Worm (Caenorhabditis elegans) whole organism, L4 larva: Measurements from ENCODE around the gene ZC190.4.

Source experiments
- F49E8.2 ChIP-seq: sonication (generic microtip); optimal IDR thresholded peaks from 2 replicates; lab custom pipeline; 2016; ENCODE audit warnings: missing compliant biosample characterization, mild to moderate bottlenecking, missing genetic modification characterization, borderline replicate concordance
- R02D3.7 ChIP-seq: fragments of 150-350 bp; sonication (generic microtip); optimal IDR thresholded peaks from 3 replicates; lab custom pipeline; 2014; ENCODE audit warnings: missing biosample characterization, missing genetic modification characterization
- T20F7.1 ChIP-seq: fragments of 200-800 bp; sonication (Bioruptor generic); optimal IDR thresholded peaks from 2 replicates; lab custom pipeline; 2018; ENCODE audit warnings: mild to moderate bottlenecking, missing genetic modification characterization, missing compliant biosample characterization
- T26A8.4 ChIP-seq: fragments of 200-800 bp; sonication (Bioruptor generic); IDR thresholded peaks from 2 replicates; pipeline ENCODE4 v1.3.6; 2022; ENCODE audit warnings: missing genetic modification characterization, missing compliant biosample characterization
- Y105C5A.15 ChIP-seq: fragments of 200-800 bp; sonication (Bioruptor generic); IDR thresholded peaks from 2 replicates; pipeline ENCODE4 v1.3.6; 2022; ENCODE audit warnings: missing genetic modification characterization, missing compliant biosample characterization
- Y75B8A.6 ChIP-seq: fragments of 200-800 bp; sonication (Bioruptor generic); IDR thresholded peaks from 2 replicates; pipeline ENCODE4 v1.3.6; 2022; ENCODE audit warnings: missing genetic modification reagents, missing genetic modification characterization, missing compliant biosample characterization
- aha-1 ChIP-seq: fragments of 150-350 bp; peaks from one replicate; lab custom pipeline; 2014; ENCODE audit warnings: missing biosample characterization, missing genetic modification characterization
- attf-4 ChIP-seq: sonication (generic microtip); optimal IDR thresholded peaks from 3 replicates; lab custom pipeline; 2017; ENCODE audit warnings: missing biosample characterization, missing genetic modification characterization
- ceh-32 ChIP-seq: sonication (generic microtip); optimal IDR thresholded peaks from 2 replicates; lab custom pipeline; 2016; ENCODE audit warnings: mild to moderate bottlenecking, missing genetic modification characterization, missing compliant biosample characterization; ENCODE audit not compliant: poor library complexity
- ceh-44 ChIP-seq: fragments of 200-800 bp; sonication (Bioruptor generic); IDR thresholded peaks from 2 replicates; pipeline ENCODE4 v1.3.6; 2022; ENCODE audit warnings: missing genetic modification reagents, missing genetic modification characterization, missing compliant biosample characterization
- ceh-62 ChIP-seq: sonication (generic microtip); optimal IDR thresholded peaks from 2 replicates; lab custom pipeline; 2017; ENCODE audit warnings: missing biosample characterization, missing genetic modification characterization
- ces-1 ChIP-seq: fragments of 150-350 bp; sonication (generic microtip); optimal IDR thresholded peaks from 4 replicates; lab custom pipeline; 2014; ENCODE audit warnings: missing biosample characterization, missing genetic modification reagents, missing genetic modification characterization
- daf-12 ChIP-seq: fragments of 150-350 bp; optimal IDR thresholded peaks from 2 replicates; lab custom pipeline; 2014; ENCODE audit warnings: missing biosample characterization, missing genetic modification reagents, missing genetic modification characterization
- daf-16 ChIP-seq, 3 experiments: sonication (generic microtip); optimal IDR thresholded peaks; 2 replicates each; lab custom pipeline; 2016 to 2017; ENCODE audit warnings: missing genetic modification characterization in 3 of 3, missing genetic modification reagents in 3 of 3, mild to moderate bottlenecking in 2 of 3, missing compliant biosample characterization in 2 of 3, missing biosample characterization in 1 of 3, moderate library complexity in 1 of 3
- daf-8 ChIP-seq: fragments of 200-800 bp; sonication (Bioruptor generic); IDR thresholded peaks from 2 replicates; pipeline ENCODE4 v1.3.6; 2022; ENCODE audit warnings: missing genetic modification characterization, missing compliant biosample characterization
- dmd-6 ChIP-seq: fragments of 200-800 bp; sonication (Bioruptor generic); IDR thresholded peaks from 2 replicates; pipeline ENCODE4 v1.3.6; 2022; ENCODE audit warnings: missing genetic modification reagents, missing genetic modification characterization, missing compliant biosample characterization
- dmd-9 ChIP-seq: fragments of 200-800 bp; sonication (Bioruptor generic); IDR thresholded peaks from 2 replicates; pipeline ENCODE4 v1.3.6; 2022; ENCODE audit warnings: missing genetic modification reagents, missing genetic modification characterization, missing compliant biosample characterization
- dpl-1 ChIP-seq: fragments of 150-350 bp; optimal IDR thresholded peaks from 2 replicates; lab custom pipeline; 2014; ENCODE audit warnings: missing biosample characterization, missing genetic modification reagents, missing genetic modification characterization
- duxl-1 ChIP-seq: sonication (generic microtip); optimal IDR thresholded peaks from 2 replicates; lab custom pipeline; 2016; ENCODE audit warnings: mild to moderate bottlenecking, missing genetic modification characterization, moderate library complexity, missing compliant biosample characterization; ENCODE audit not compliant: poor library complexity
- egl-27 ChIP-seq: sonication (generic microtip); optimal IDR thresholded peaks from 3 replicates; lab custom pipeline; 2017; ENCODE audit warnings: missing biosample characterization, missing genetic modification reagents, missing genetic modification characterization
- egl-43 ChIP-seq: fragments of 200-800 bp; sonication (Bioruptor generic); IDR thresholded peaks from 2 replicates; pipeline ENCODE4 v1.3.6; 2022; ENCODE audit warnings: missing genetic modification reagents, missing genetic modification characterization, missing compliant biosample characterization
- fkh-10 ChIP-seq: fragments of 150-350 bp; optimal IDR thresholded peaks from 2 replicates; lab custom pipeline; 2014; ENCODE audit warnings: missing biosample characterization, missing genetic modification reagents, missing genetic modification characterization
- gei-8 ChIP-seq: fragments of 200-800 bp; sonication (Bioruptor generic); optimal IDR thresholded peaks from 2 replicates; lab custom pipeline; 2018; ENCODE audit warnings: mild to moderate bottlenecking, missing genetic modification characterization, missing compliant biosample characterization
- hif-1 ChIP-seq, 2 experiments: sonication (generic microtip); optimal IDR thresholded peaks; 2 replicates each; lab custom pipeline; 2016 to 2017; ENCODE audit warnings: missing compliant biosample characterization in 2 of 2, missing genetic modification characterization in 2 of 2, missing genetic modification reagents in 2 of 2, missing genotype in 2 of 2, mild to moderate bottlenecking in 1 of 2
- hlh-11 ChIP-seq: fragments of 200-800 bp; sonication (Bioruptor generic); optimal IDR thresholded peaks from 2 replicates; lab custom pipeline; 2018; ENCODE audit warnings: mild to moderate bottlenecking, missing genetic modification characterization, missing compliant biosample characterization
- hlh-30 ChIP-seq: sonication (generic microtip); optimal IDR thresholded peaks from 2 replicates; lab custom pipeline; 2017; ENCODE audit warnings: antibody characterized with exemption, mild to moderate bottlenecking, missing genetic modification characterization, missing compliant biosample characterization; ENCODE audit not compliant: insufficient read depth
- hmg-1.1 ChIP-seq: fragments of 200-800 bp; sonication (Bioruptor generic); IDR thresholded peaks from 2 replicates; pipeline ENCODE4 v1.3.6; 2022; ENCODE audit warnings: missing genetic modification reagents, missing genetic modification characterization, missing compliant biosample characterization
- lin-1 ChIP-seq: fragments of 200-800 bp; sonication (Bioruptor generic); IDR thresholded peaks from 2 replicates; pipeline ENCODE4 v1.3.6; 2022; ENCODE audit warnings: missing genetic modification reagents, missing genetic modification characterization, missing compliant biosample characterization
- lin-15B ChIP-seq: fragments of 150-350 bp; sonication (generic microtip); optimal IDR thresholded peaks from 3 replicates; lab custom pipeline; 2014; ENCODE audit warnings: missing biosample characterization, missing genetic modification characterization
- lin-39 ChIP-seq: fragments of 150-350 bp; optimal IDR thresholded peaks from 2 replicates; lab custom pipeline; 2014; ENCODE audit warnings: missing biosample characterization, missing genetic modification reagents, missing genetic modification characterization
- lsy-2 ChIP-seq, 2 experiments: fragments of 150-350 bp in 1 of 2; sonication (generic microtip) in 1 of 2; optimal IDR thresholded peaks; 2 replicates each; lab custom pipeline; 2014 to 2017; ENCODE audit warnings: missing biosample characterization in 2 of 2, missing genetic modification characterization in 2 of 2
- mdl-1 ChIP-seq, 2 experiments: fragments of 150-350 bp in 1 of 2; sonication (generic microtip) in 1 of 2; optimal IDR thresholded peaks; 2 replicates each; lab custom pipeline; 2014 to 2017; ENCODE audit warnings: missing biosample characterization in 2 of 2, missing genetic modification characterization in 2 of 2
- mxl-2 ChIP-seq: fragments of 200-800 bp; sonication (Bioruptor generic); conservative IDR thresholded peaks from 2 replicates; pipeline ENCODE4 v1.3.6; 2022; ENCODE audit warnings: missing genetic modification reagents, missing genetic modification characterization, missing compliant biosample characterization
- mxl-3 ChIP-seq: fragments of 200-800 bp; sonication (Bioruptor generic); optimal IDR thresholded peaks from 2 replicates; lab custom pipeline; 2018; ENCODE audit warnings: mild to moderate bottlenecking, missing genetic modification characterization, missing compliant biosample characterization
- nhr-10 ChIP-seq: fragments of 150-350 bp; optimal IDR thresholded peaks from 2 replicates; lab custom pipeline; 2014; ENCODE audit warnings: missing biosample characterization, missing genetic modification characterization
- nhr-102 ChIP-seq: sonication (generic microtip); optimal IDR thresholded peaks from 2 replicates; lab custom pipeline; 2016; ENCODE audit warnings: mild to moderate bottlenecking, missing genetic modification characterization, moderate library complexity, missing compliant biosample characterization
- nhr-111 ChIP-seq: fragments of 200-800 bp; sonication (Bioruptor generic); optimal IDR thresholded peaks from 2 replicates; lab custom pipeline; 2018; ENCODE audit warnings: mild to moderate bottlenecking, missing genetic modification characterization, missing compliant biosample characterization
- nhr-28 ChIP-seq: fragments of 150-350 bp; optimal IDR thresholded peaks from 2 replicates; lab custom pipeline; 2014; ENCODE audit warnings: missing biosample characterization, missing genetic modification characterization
- nhr-41 ChIP-seq: fragments of 200-800 bp; sonication (Bioruptor generic); IDR thresholded peaks from 2 replicates; pipeline ENCODE4 v1.3.6; 2022; ENCODE audit warnings: missing genetic modification reagents, missing genetic modification characterization, missing compliant biosample characterization
- nhr-42 ChIP-seq: fragments of 200-800 bp; sonication (Bioruptor generic); IDR thresholded peaks from 2 replicates; pipeline ENCODE4 v1.3.6; 2022; ENCODE audit warnings: missing genetic modification characterization, missing compliant biosample characterization
- nhr-6 ChIP-seq: fragments of 150-350 bp; optimal IDR thresholded peaks from 2 replicates; lab custom pipeline; 2014; ENCODE audit warnings: missing biosample characterization, missing genetic modification characterization
- nhr-76 ChIP-seq: fragments of 150-350 bp; optimal IDR thresholded peaks from 2 replicates; lab custom pipeline; 2014; ENCODE audit warnings: missing biosample characterization, missing genetic modification characterization
- nhr-77 ChIP-seq: fragments of 150-350 bp; optimal IDR thresholded peaks from 2 replicates; lab custom pipeline; 2014; ENCODE audit warnings: missing biosample characterization, missing genetic modification characterization
- php-3 ChIP-seq: fragments of 200-800 bp; sonication (Bioruptor generic); IDR thresholded peaks from 2 replicates; pipeline ENCODE4 v1.3.6; 2022; ENCODE audit warnings: missing genetic modification reagents, missing genetic modification characterization, missing compliant biosample characterization
- rbr-2 ChIP-seq: sonication (generic microtip); optimal IDR thresholded peaks from 2 replicates; lab custom pipeline; 2016; ENCODE audit warnings: missing genotype, missing genetic modification characterization, missing compliant biosample characterization
- sdz-12 ChIP-seq: fragments of 200-800 bp; sonication (Bioruptor generic); optimal IDR thresholded peaks from 2 replicates; lab custom pipeline; 2018; ENCODE audit warnings: mild to moderate bottlenecking, missing genetic modification characterization, missing compliant biosample characterization
- set-16 ChIP-seq: fragments of 200-800 bp; sonication (Bioruptor generic); IDR thresholded peaks from 2 replicates; pipeline ENCODE4 v1.3.6; 2022; ENCODE audit warnings: missing genetic modification reagents, missing genetic modification characterization, missing compliant biosample characterization
- spr-1 ChIP-seq: sonication (generic microtip); optimal IDR thresholded peaks from 2 replicates; lab custom pipeline; 2016; ENCODE audit warnings: mild to moderate bottlenecking, missing genetic modification characterization, missing compliant biosample characterization
- unc-39 ChIP-seq: sonication (generic microtip); optimal IDR thresholded peaks from 2 replicates; lab custom pipeline; 2017; ENCODE audit warnings: missing biosample characterization, missing genetic modification characterization
- zag-1 ChIP-seq: fragments of 150-350 bp; optimal IDR thresholded peaks from 2 replicates; lab custom pipeline; 2014; ENCODE audit warnings: missing biosample characterization, missing genetic modification characterization
- ztf-11 ChIP-seq: fragments of 150-350 bp; optimal IDR thresholded peaks from 2 replicates; lab custom pipeline; 2014; ENCODE audit warnings: missing biosample characterization, missing genetic modification characterization
- ztf-7 ChIP-seq: fragments of 150-350 bp; optimal IDR thresholded peaks from 2 replicates; lab custom pipeline; 2014; ENCODE audit warnings: missing biosample characterization, missing genetic modification characterization

The ZC190.4 gene

DNA sequence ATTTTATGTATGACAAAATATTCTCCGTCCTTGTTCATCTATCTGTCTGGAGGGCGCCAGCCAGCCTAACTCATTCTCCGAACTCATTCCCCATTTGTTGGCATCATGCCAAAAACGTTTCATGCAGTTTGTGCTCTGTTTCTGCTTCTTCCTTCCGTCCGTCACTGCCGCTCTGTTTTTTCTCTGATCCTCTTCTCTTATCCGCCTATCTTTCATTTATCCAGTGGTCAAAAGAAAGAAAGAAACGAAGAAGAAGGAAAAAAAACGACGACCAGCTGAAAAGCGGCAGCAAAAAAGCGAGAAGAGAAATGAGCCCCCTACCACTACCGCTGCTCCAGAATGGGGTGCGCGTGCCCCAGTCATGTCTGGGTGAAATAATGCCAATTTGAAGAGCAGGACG is 2.8 kb upstream of the ZC190.4 start (continued):
- TF ChIP-seq fkh-10 (GFP tag; lab: Kevin White, UChicago) = no peak
- TF ChIP-seq ceh-44 = no peak
- TF ChIP-seq Y75B8A.6 = no peak
- peak; percentile 62 for TF ChIP-seq hlh-30 (tag; lab: Kevin White, UChicago)
- no peak for TF ChIP-seq T20F7.1 (GFP tag; lab: Kevin White, UChicago)
- no peak for TF ChIP-seq mxl-3 (GFP tag; lab: Kevin White, UChicago)
- TF ChIP-seq nhr-77 = no peak
- no peak for TF ChIP-seq nhr-28 (tag; lab: Kevin White, UChicago)
- TF ChIP-seq R02D3.7 = no peak
- TF ChIP-seq ztf-11 (tag; lab: Kevin White, UChicago) = no peak
- TF ChIP-seq mxl-2 (GFP tag; lab: Robert Waterston, UW) = no peak
- 0 out of 2 replicates have a peak, but pooled peaks have one; percentile 45 for TF ChIP-seq egl-43
- peak; percentile 3 for TF ChIP-seq duxl-1 (tag; lab: Kevin White, UChicago)
- TF ChIP-seq lsy-2 (tag; optimal IDR thresholded peaks at IDR 0.05; lab: Kevin White, UChicago) = peak in 1 of 2 experiments; percentile 28
- peak in 1 of 2 experiments; percentile 54 for TF ChIP-seq mdl-1 (tag; optimal IDR thresholded peaks at IDR 0.05; lab: Kevin White, UChicago)
- TF ChIP-seq set-16 (GFP tag; lab: Robert Waterston, UW) = peak; percentile 40
- TF ChIP-seq lin-1 (GFP tag; lab: Robert Waterston, UW) = no peak
- TF ChIP-seq nhr-41 (GFP tag; lab: Robert Waterston, UW) = no peak
- no peak for TF ChIP-seq nhr-102
- TF ChIP-seq ztf-7 (tag; lab: Kevin White, UChicago) = no peak
- no peak for TF ChIP-seq ceh-62 (tag; lab: Kevin White, UChicago)
- no peak for TF ChIP-seq nhr-6 (tag; lab: Kevin White, UChicago)
- no peak for TF ChIP-seq Y105C5A.15 (GFP tag; lab: Robert Waterston, UW)
- no peak for TF ChIP-seq dmd-9
- no peak for TF ChIP-seq aha-1 (tag; lab: Kevin White, UChicago)
- TF ChIP-seq ceh-32 = no peak
- no peak for TF ChIP-seq attf-4
- TF ChIP-seq php-3 (GFP tag; lab: Robert Waterston, UW) = no peak
- TF ChIP-seq rbr-2 (tag; lab: Kevin White, UChicago) = peak; percentile 8
- TF ChIP-seq nhr-76 (tag; lab: Kevin White, UChicago) = no peak
- TF ChIP-seq lin-39 (tag; lab: Kevin White, UChicago) = no peak
- TF ChIP-seq spr-1 (tag; lab: Kevin White, UChicago) = no peak
- no peak for TF ChIP-seq sdz-12 (GFP tag; lab: Kevin White, UChicago)
- no peak for TF ChIP-seq nhr-111 (GFP tag; lab: Kevin White, UChicago)
- no peak for TF ChIP-seq daf-12 (tag; lab: Kevin White, UChicago)
- TF ChIP-seq hif-1 (tag; optimal IDR thresholded peaks at IDR 0.05; lab: Kevin White, UChicago) = peak in 1 of 2 experiments; percentile 4
- TF ChIP-seq nhr-42 (GFP tag; lab: Robert Waterston, UW) = no peak
- TF ChIP-seq unc-39 (tag; lab: Kevin White, UChicago) = no peak
- TF ChIP-seq dmd-6 (GFP tag; lab: Robert Waterston, UW) = no peak
- TF ChIP-seq daf-8 = no peak
- no peak for TF ChIP-seq lin-15B
- TF ChIP-seq nhr-10 (tag; lab: Kevin White, UChicago) = no peak
- no peak for TF ChIP-seq T26A8.4 (GFP tag; lab: Robert Waterston, UW)
- TF ChIP-seq hmg-1.1 (GFP tag; lab: Robert Waterston, UW) = peak; percentile 46; the same call in 1 of the 2 replicates
- TF ChIP-seq F49E8.2 (tag; lab: Kevin White, UChicago) = no peak
- no peak for TF ChIP-seq dpl-1 (GFP tag; lab: Kevin White, UChicago)
- no peak for TF ChIP-seq ces-1 (GFP tag; lab: Kevin White, UChicago)
- no peak for TF ChIP-seq zag-1 (tag; lab: Kevin White, UChicago)
- no peak for TF ChIP-seq gei-8
- peak; percentile 45 for TF ChIP-seq hlh-11
- no peak for TF ChIP-seq egl-27 (tag; lab: Kevin White, UChicago)
- no peak for TF ChIP-seq daf-16 (GFP tag; optimal IDR thresholded peaks at IDR 0.05; lab: Kevin White, UChicago)
- no peak for TF ChIP-seq daf-16 (tag; optimal IDR thresholded peaks at IDR 0.05; lab: Kevin White, UChicago)
